Fruit fly (Drosophila melanogaster) whole organism, embryonic: Measurements from ENCODE around the gene CG12560.

Experiments used
- Bgb ChIP-seq: fragments of 200-800 bp; sonication (Bioruptor generic); IDR thresholded peaks from 2 replicates; pipeline ENCODE4 v1.3.6; 2022; ENCODE audit warnings: missing biosample characterization, missing genetic modification characterization; ENCODE audit not compliant: partially characterized antibody
- CG10267 ChIP-seq: fragments of 200-800 bp; sonication (Bioruptor generic); optimal IDR thresholded peaks from 2 replicates; lab custom pipeline; 2018; ENCODE audit warnings: missing biosample characterization, mild to moderate bottlenecking, missing genetic modification characterization, moderate library complexity
- CG10543 ChIP-seq: fragments of 200-800 bp; sonication (Bioruptor generic); optimal IDR thresholded peaks from 3 replicates; lab custom pipeline; 2017; ENCODE audit warnings: missing biosample characterization, mild to moderate bottlenecking, missing genetic modification characterization, moderate library complexity
- CG10565 ChIP-seq: fragments of 200-800 bp; sonication (Bioruptor generic); optimal IDR thresholded peaks from 3 replicates; lab custom pipeline; 2016; ENCODE audit warnings: missing biosample characterization, mild to moderate bottlenecking, missing genetic modification characterization
- CG12219 ChIP-seq: fragments of 200-800 bp; sonication (Bioruptor generic); optimal IDR thresholded peaks from 3 replicates; lab custom pipeline; 2018; ENCODE audit warnings: missing biosample characterization, mild to moderate bottlenecking, missing genetic modification characterization
- CG12391 ChIP-seq: fragments of 200-800 bp; sonication (Bioruptor generic); optimal IDR thresholded peaks from 3 replicates; lab custom pipeline; 2018; ENCODE audit warnings: missing biosample characterization, mild to moderate bottlenecking, missing genetic modification characterization, moderate library complexity
- CG12744 ChIP-seq: fragments of 200-800 bp; sonication (Bioruptor generic); optimal IDR thresholded peaks from 2 replicates; lab custom pipeline; 2016; ENCODE audit warnings: missing biosample characterization, missing genetic modification characterization
- CG12769 ChIP-seq: fragments of 200-800 bp; sonication (Bioruptor generic); optimal IDR thresholded peaks from 2 replicates; lab custom pipeline; 2019; ENCODE audit warnings: missing biosample characterization, mild to moderate bottlenecking, missing genetic modification characterization, moderate library complexity
- CG14441 ChIP-seq: fragments of 200-800 bp; sonication (Bioruptor generic); IDR thresholded peaks from 2 replicates; pipeline ENCODE4 v1.3.6; 2022; ENCODE audit warnings: missing biosample characterization, missing genetic modification characterization
- CG15269 ChIP-seq: fragments of 200-800 bp; sonication (Bioruptor generic); optimal IDR thresholded peaks from 2 replicates; lab custom pipeline; 2018; ENCODE audit warnings: missing biosample characterization, mild to moderate bottlenecking, missing genetic modification characterization, moderate library complexity
- CG17186 ChIP-seq: fragments of 200-800 bp; sonication (Bioruptor generic); optimal IDR thresholded peaks from 3 replicates; lab custom pipeline; 2017; ENCODE audit warnings: missing biosample characterization, missing genetic modification reagents, missing genetic modification characterization
- CG17328 ChIP-seq: fragments of 200-800 bp; sonication (Bioruptor generic); IDR thresholded peaks from 2 replicates; pipeline ENCODE4 v1.3.6; 2022; ENCODE audit warnings: missing biosample characterization, missing genetic modification characterization
- CG17359 ChIP-seq: fragments of 200-800 bp; sonication (Bioruptor generic); optimal IDR thresholded peaks from 3 replicates; lab custom pipeline; 2018; ENCODE audit warnings: missing biosample characterization, mild to moderate bottlenecking, missing genetic modification characterization, moderate library complexity
- CG17829 ChIP-seq: fragments of 200-800 bp; optimal IDR thresholded peaks from 2 replicates; lab custom pipeline; 2019; ENCODE audit warnings: missing biosample characterization, mild to moderate bottlenecking, missing genetic modification characterization, moderate library complexity
- CG2678 ChIP-seq: fragments of 200-800 bp; sonication (Bioruptor generic); optimal IDR thresholded peaks from 3 replicates; lab custom pipeline; 2019; ENCODE audit warnings: missing biosample characterization, mild to moderate bottlenecking, missing genetic modification characterization, moderate library complexity
- CG31441 ChIP-seq: fragments of 200-800 bp; sonication (Bioruptor generic); IDR thresholded peaks from 2 replicates; pipeline ENCODE4 v1.3.6; 2022; ENCODE audit warnings: missing biosample characterization, missing genetic modification characterization
- CG4707 ChIP-seq: fragments of 200-800 bp; sonication (Bioruptor generic); optimal IDR thresholded peaks from 2 replicates; lab custom pipeline; 2018; ENCODE audit warnings: missing biosample characterization, mild to moderate bottlenecking, missing genetic modification characterization, moderate library complexity
- CG4730 ChIP-seq: fragments of 200-800 bp; sonication (Bioruptor generic); IDR thresholded peaks from 2 replicates; pipeline ENCODE4 v1.3.6; 2022; ENCODE audit warnings: missing biosample characterization, missing genetic modification characterization
- CG6272 ChIP-seq: fragments of 200-800 bp; sonication (Bioruptor generic); IDR thresholded peaks from 2 replicates; pipeline ENCODE4 v1.3.6; 2022; ENCODE audit warnings: missing biosample characterization, missing genetic modification characterization
- CG7928 ChIP-seq: fragments of 200-800 bp; sonication (Bioruptor generic); optimal IDR thresholded peaks from 2 replicates; lab custom pipeline; 2017; ENCODE audit warnings: missing biosample characterization, mild to moderate bottlenecking, missing genetic modification characterization
- CG7963 ChIP-seq: fragments of 200-800 bp; sonication (Bioruptor generic); IDR thresholded peaks from 3 replicates; pipeline ENCODE4 v1.3.6; 2022; ENCODE audit warnings: missing biosample characterization, missing genetic modification characterization; ENCODE audit not compliant: partially characterized antibody
- CG9727 ChIP-seq: fragments of 200-800 bp; sonication (Bioruptor generic); optimal IDR thresholded peaks from 3 replicates; lab custom pipeline; 2017; ENCODE audit warnings: missing biosample characterization, mild to moderate bottlenecking, missing genetic modification characterization
- Camta ChIP-seq: fragments of 200-800 bp; sonication (Bioruptor generic); optimal IDR thresholded peaks from 2 replicates; lab custom pipeline; 2016; ENCODE audit warnings: missing biosample characterization, missing genetic modification characterization
- Doc2 ChIP-seq: fragments of 200-800 bp; sonication (Bioruptor generic); IDR thresholded peaks from 2 replicates; pipeline ENCODE4 v1.3.6; 2022; ENCODE audit warnings: missing biosample characterization, missing genetic modification characterization
- Doc3 ChIP-seq: fragments of 200-800 bp; sonication (Bioruptor generic); IDR thresholded peaks from 3 replicates; pipeline ENCODE4 v1.3.6; 2022; ENCODE audit warnings: missing biosample characterization, missing genetic modification characterization; ENCODE audit not compliant: partially characterized antibody
- Dref ChIP-seq: fragments of 200-800 bp; sonication (Bioruptor generic); IDR thresholded peaks from 2 replicates; pipeline ENCODE4 v1.3.6; 2022; ENCODE audit warnings: missing biosample characterization, missing genetic modification characterization
- GATAe ChIP-seq: fragments of 200-800 bp; sonication (Bioruptor generic); conservative IDR thresholded peaks from 2 replicates; pipeline ENCODE4 v1.3.6; 2022; ENCODE audit warnings: missing biosample characterization, missing genetic modification characterization
- HmgD ChIP-seq: fragments of 200-800 bp; sonication (Bioruptor generic); optimal IDR thresholded peaks from 3 replicates; lab custom pipeline; 2016; ENCODE audit warnings: missing biosample characterization, missing genetic modification characterization
- Hr78 ChIP-seq, 2 experiments: fragments of 200-800 bp in 1 of 2; fragments of >200 bp in 1 of 2; sonication (Bioruptor generic) in 1 of 2; optimal IDR thresholded peaks; 2 replicates each; lab custom pipeline; 2017 to 2019; ENCODE audit warnings: missing biosample characterization in 2 of 2, missing genetic modification characterization in 2 of 2, mild to moderate bottlenecking in 1 of 2, moderate library complexity in 1 of 2
- Myb ChIP-seq: fragments of 200-800 bp; sonication (Bioruptor generic); optimal IDR thresholded peaks from 2 replicates; lab custom pipeline; 2016; ENCODE audit warnings: missing biosample characterization, missing genetic modification characterization
- Pdp1 ChIP-seq, 2 experiments: fragments of 200-800 bp; sonication (Bioruptor generic); optimal IDR thresholded peaks; 3 replicates each; lab custom pipeline; 2016; ENCODE audit warnings: missing biosample characterization in 2 of 2, missing genetic modification characterization in 2 of 2, mild to moderate bottlenecking in 1 of 2, moderate library complexity in 1 of 2
- Trl ChIP-seq, 3 experiments: fragments of >200 bp in 2 of 3; fragments of 200-800 bp in 1 of 3; sonication (Bioruptor generic) in 1 of 3; optimal IDR thresholded peaks; 2 replicates in 1 of 3; 3 replicates in 2 of 3; lab custom pipeline; 2016 to 2017; ENCODE audit warnings: missing biosample characterization in 1 of 3, missing genetic modification characterization in 1 of 3
- abd-A ChIP-seq: fragments of 200-800 bp; sonication (Bioruptor generic); optimal IDR thresholded peaks from 3 replicates; lab custom pipeline; 2019; ENCODE audit warnings: missing biosample characterization, mild to moderate bottlenecking, missing genetic modification characterization, moderate library complexity
- bab2 ChIP-seq: fragments of 200-800 bp; sonication (Bioruptor generic); optimal IDR thresholded peaks from 2 replicates; lab custom pipeline; 2016; ENCODE audit warnings: missing biosample characterization, missing genetic modification characterization
- crc ChIP-seq: fragments of 200-800 bp; sonication (Bioruptor generic); optimal IDR thresholded peaks from 2 replicates; lab custom pipeline; 2016; ENCODE audit warnings: missing biosample characterization, missing genetic modification characterization
- eve ChIP-seq, 2 experiments: fragments of >200 bp; optimal IDR thresholded peaks; 2 replicates each; lab custom pipeline; 2017; ENCODE audit warnings: missing biosample characterization in 2 of 2, missing genetic modification characterization in 2 of 2
- gsb ChIP-seq: fragments of 200-800 bp; sonication (Bioruptor generic); IDR thresholded peaks from 2 replicates; pipeline ENCODE4 v1.3.6; 2022; ENCODE audit warnings: missing biosample characterization, missing genetic modification characterization
- gsb-n ChIP-seq: fragments of 200-800 bp; sonication (Bioruptor generic); optimal IDR thresholded peaks from 3 replicates; lab custom pipeline; 2018; ENCODE audit warnings: missing biosample characterization, mild to moderate bottlenecking, missing genetic modification characterization
- onecut ChIP-seq: fragments of 200-800 bp; sonication (Bioruptor generic); IDR thresholded peaks from 2 replicates; pipeline ENCODE4 v1.3.6; 2022; ENCODE audit warnings: missing biosample characterization, missing genetic modification characterization
- org-1 ChIP-seq: fragments of 200-800 bp; sonication (Bioruptor generic); optimal IDR thresholded peaks from 2 replicates; lab custom pipeline; 2017; ENCODE audit warnings: missing biosample characterization, missing genetic modification characterization
- p53 ChIP-seq: fragments of 200-800 bp; sonication (Bioruptor generic); optimal IDR thresholded peaks from 2 replicates; lab custom pipeline; 2016; ENCODE audit warnings: missing biosample characterization, missing genetic modification characterization
- pan ChIP-seq, 4 experiments: fragments of >200 bp in 3 of 4; fragments of 200-800 bp in 1 of 4; sonication (Bioruptor generic) in 1 of 4; optimal IDR thresholded peaks in 3 of 4; IDR thresholded peaks in 1 of 4; 2 replicates each; pipeline versions ENCODE4 v1.3.6 to Lab custom; 2017 to 2022; ENCODE audit warnings: missing biosample characterization in 2 of 4, missing genetic modification characterization in 2 of 4, mixed read lengths in 1 of 4
- phol ChIP-seq: fragments of 200-800 bp; sonication (Bioruptor generic); optimal IDR thresholded peaks from 3 replicates; lab custom pipeline; 2018; ENCODE audit warnings: missing biosample characterization, mild to moderate bottlenecking, missing genetic modification characterization, moderate library complexity
- sna ChIP-seq: fragments of 200-800 bp; sonication (Bioruptor generic); IDR thresholded peaks from 2 replicates; pipeline ENCODE4 v1.3.6; 2022; ENCODE audit warnings: missing biosample characterization, missing genetic modification characterization; ENCODE audit not compliant: partially characterized antibody
- unc-4 ChIP-seq: fragments of 200-800 bp; sonication (Bioruptor generic); IDR thresholded peaks from 2 replicates; pipeline ENCODE4 v1.3.6; 2022; ENCODE audit warnings: missing biosample characterization, missing genetic modification characterization; ENCODE audit not compliant: partially characterized antibody
- zfh1 ChIP-seq: fragments of 200-800 bp; sonication (Bioruptor generic); IDR thresholded peaks from 3 replicates; pipeline ENCODE4 v1.3.6; 2022; ENCODE audit warnings: missing biosample characterization, missing genetic modification characterization

CG12560 gene

dm6 chr2L:8012551-8012950, 3.3 kb upstream of the CG12560 start (continued):
- TF ChIP-seq Bgb (GFP tag; lab: Robert Waterston, UW) (no peak), unc-4 (GFP tag; lab: Robert Waterston, UW) (no peak), Hr78 (GFP tag; optimal IDR thresholded peaks at IDR 0.05; lab: Kevin White, UChicago) (no peak), CG10543 (peak; percentile 40), CG17359 (tag; lab: Kevin White, UChicago) (no peak), abd-A (tag; lab: Kevin White, UChicago) (peak; percentile 27), CG4707 (GFP tag; lab: Kevin White, UChicago) (no peak), CG17186 (GFP tag; lab: Kevin White, UChicago) (no peak), Trl (optimal IDR thresholded peaks at IDR 0.05; lab: Kevin White, UChicago) (peak; percentile 4 to 58), Trl (GFP tag; optimal IDR thresholded peaks at IDR 0.05; lab: Kevin White, UChicago) (no peak), gsb (no peak), org-1 (no peak), CG10267 (no peak), CG6272 (GFP tag; lab: Robert Waterston, UW) (no peak), CG15269 (tag; lab: Kevin White, UChicago) (peak; percentile 30), zfh1 (no peak), CG4730 (GFP tag; lab: Robert Waterston, UW) (no peak), CG12769 (tag; lab: Kevin White, UChicago) (peak; percentile 1), bab2 (GFP tag; lab: Kevin White, UChicago) (no peak), CG10565 (GFP tag; lab: Kevin White, UChicago) (no peak), sna (no peak), onecut (GFP tag; lab: Robert Waterston, UW) (no peak), CG17328 (no peak)

dm6 chr2L:8010602-8011455, 1.6 kb upstream of the CG12560 start, which contains the start of the genes Glyat and Tg:
Glyat (minus strand) TSS chr2L:8010652.
Tg (plus strand) TSS chr2L:8011405.
- TF ChIP-seq Myb (GFP tag; lab: Kevin White, UChicago) (peak; percentile 70), eve (GFP tag; optimal IDR thresholded peaks at IDR 0.05; lab: Kevin White, UChicago) (peak in 1 of 2 experiments; percentile 18), CG31441 (GFP tag; lab: Robert Waterston, UW) (no peak), crc (GFP tag; lab: Kevin White, UChicago) (no peak), pan (optimal IDR thresholded peaks at IDR 0.05; lab: Kevin White, UChicago) (no peak), pan (GFP tag; optimal IDR thresholded peaks at IDR 0.05 in 1 of 2, IDR thresholded peaks at IDR 0.05 in 1 of 2) (peak in 1 of 2 experiments; percentile 30), CG17829 (tag; lab: Kevin White, UChicago) (peak; percentile 19), phol (tag; lab: Kevin White, UChicago) (peak; percentile 15), Dref (peak; percentile 97), Doc2 (GFP tag; lab: Robert Waterston, UW) (no peak), CG12219 (GFP tag; lab: Kevin White, UChicago) (no peak), gsb-n (peak; percentile 1), GATAe (GFP tag; lab: Robert Waterston, UW) (no peak), CG7928 (GFP tag; lab: Kevin White, UChicago) (no peak), p53 (GFP tag; lab: Kevin White, UChicago) (no peak), HmgD (GFP tag; lab: Kevin White, UChicago) (no peak), Trl (optimal IDR thresholded peaks at IDR 0.05; lab: Kevin White, UChicago) (peak; percentile 68 to 89), Trl (GFP tag; optimal IDR thresholded peaks at IDR 0.05; lab: Kevin White, UChicago) (no peak), Pdp1 (GFP tag; optimal IDR thresholded peaks at IDR 0.05; lab: Kevin White, UChicago) (peak in 1 of 2 experiments; percentile 50), CG12769 (tag; lab: Kevin White, UChicago) (peak; percentile 12), CG12744 (no peak), Doc3 (GFP tag; lab: Robert Waterston, UW) (peak; percentile 47; the same call in 2 of the 3 replicates), CG7963 (GFP tag; lab: Robert Waterston, UW) (0 out of 3 replicates have a peak, but pooled peaks have one; percentile 43), CG12391 (tag; lab: Kevin White, UChicago) (peak; percentile 40), CG14441 (GFP tag; lab: Robert Waterston, UW) (peak; percentile 19; the same call in 1 of the 2 replicates), Camta (GFP tag; lab: Kevin White, UChicago) (no peak), CG9727 (GFP tag; lab: Kevin White, UChicago) (no peak), abd-A (tag; lab: Kevin White, UChicago) (no peak), CG2678 (tag; lab: Kevin White, UChicago) (peak; percentile 48)
